Worm (Caenorhabditis elegans) whole organism, early embryonic: ENCODE results near the gene nhr-4.

ENCODE experiments used
- B0310.2 ChIP-seq: sonication (generic microtip); optimal IDR thresholded peaks from 2 replicates; lab custom pipeline; 2016; ENCODE audit warnings: mild to moderate bottlenecking, missing genetic modification characterization, missing compliant biosample characterization
- F13C5.2 ChIP-seq: sonication (generic microtip); optimal IDR thresholded peaks from 2 replicates; lab custom pipeline; 2017; ENCODE audit warnings: mild to moderate bottlenecking, missing genetic modification characterization, inconsistent platforms, missing compliant biosample characterization
- aly-1 ChIP-seq: sonication (generic microtip); optimal IDR thresholded peaks from 2 replicates; lab custom pipeline; 2016; ENCODE audit warnings: missing genetic modification characterization, missing compliant biosample characterization
- ama-1 ChIP-seq: fragments of 150-350 bp; optimal IDR thresholded peaks from 2 replicates; lab custom pipeline; 2014
- ceh-13 ChIP-seq: fragments of 200-800 bp; sonication (Bioruptor generic); optimal IDR thresholded peaks from 2 replicates; lab custom pipeline; 2018; ENCODE audit warnings: mild to moderate bottlenecking, missing genetic modification characterization, missing compliant biosample characterization
- ceh-36 ChIP-seq: sonication (generic microtip); optimal IDR thresholded peaks from 2 replicates; lab custom pipeline; 2016; ENCODE audit warnings: missing genetic modification characterization, inconsistent platforms, missing compliant biosample characterization
- ets-7 ChIP-seq: sonication (generic microtip); optimal IDR thresholded peaks from 2 replicates; lab custom pipeline; 2016; ENCODE audit warnings: missing genotype, missing genetic modification characterization, missing compliant biosample characterization
- flt-1 ChIP-seq: fragments of 200-800 bp; sonication (Bioruptor generic); IDR thresholded peaks from 2 replicates; pipeline ENCODE4 v1.3.6; 2022; ENCODE audit warnings: missing genetic modification characterization, missing compliant biosample characterization
- hmbx-1 ChIP-seq: sonication (generic microtip); optimal IDR thresholded peaks from 2 replicates; lab custom pipeline; 2016; ENCODE audit warnings: mild to moderate bottlenecking, missing genetic modification characterization, missing compliant biosample characterization
- hmg-4 ChIP-seq: fragments of 200-800 bp; sonication (Bioruptor generic); optimal IDR thresholded peaks from 2 replicates; lab custom pipeline; 2018; ENCODE audit warnings: mild to moderate bottlenecking, missing genetic modification characterization, missing compliant biosample characterization
- hnd-1 ChIP-seq: sonication (generic microtip); optimal IDR thresholded peaks from 2 replicates; lab custom pipeline; 2016; ENCODE audit warnings: missing genetic modification characterization, missing compliant biosample characterization
- pes-1 ChIP-seq: fragments of 200-800 bp; sonication (Bioruptor generic); IDR thresholded peaks from 2 replicates; pipeline ENCODE4 v1.3.6; 2022; ENCODE audit warnings: missing genetic modification reagents, missing genetic modification characterization, missing compliant biosample characterization
- scrt-1 ChIP-seq: fragments of 200-800 bp; sonication (Bioruptor generic); IDR thresholded peaks from 2 replicates; pipeline ENCODE4 v1.3.6; 2022; ENCODE audit warnings: missing genetic modification characterization, missing compliant biosample characterization
- sea-1 ChIP-seq: fragments of 200-800 bp; sonication (Bioruptor generic); conservative IDR thresholded peaks from 2 replicates; pipeline ENCODE4 v1.3.6; 2022; ENCODE audit warnings: missing genetic modification characterization, missing compliant biosample characterization
- tbx-11 ChIP-seq: fragments of 200-800 bp; sonication (Bioruptor generic); IDR thresholded peaks from 2 replicates; pipeline ENCODE4 v1.3.6; 2022; ENCODE audit warnings: missing genetic modification characterization, missing compliant biosample characterization
- tbx-37 ChIP-seq: fragments of 200-800 bp; sonication (Bioruptor generic); conservative IDR thresholded peaks from 2 replicates; pipeline ENCODE4 v1.3.6; 2022; ENCODE audit warnings: missing genetic modification reagents, missing genetic modification characterization, missing compliant biosample characterization
- tra-4 ChIP-seq: sonication (generic microtip); optimal IDR thresholded peaks from 2 replicates; lab custom pipeline; 2017; ENCODE audit warnings: missing genetic modification characterization, missing compliant biosample characterization

nhr-4 gene

ce11 chrIV:9928180-9928896, 49.2 kb downstream of the nhr-4 start, which contains the start of gene dur-1:
dur-1 (minus strand) TSS chrIV:9928230.
- TF ChIP-seq flt-1 (GFP tag; lab: Robert Waterston, UW) (no peak), tra-4 (no peak), sea-1 (no peak), hnd-1 (tag; lab: Kevin White, UChicago) (no peak), ceh-13 (no peak), tbx-11 (GFP tag; lab: Robert Waterston, UW) (no peak), pes-1 (no peak), B0310.2 (tag; lab: Kevin White, UChicago) (no peak), hmg-4 (no peak), ama-1 (no peak), aly-1 (tag; lab: Kevin White, UChicago) (no peak), ets-7 (no peak), F13C5.2 (tag; lab: Kevin White, UChicago) (no peak), scrt-1 (GFP tag; lab: Robert Waterston, UW) (no peak), hmbx-1 (tag; lab: Kevin White, UChicago) (no peak), ceh-36 (no peak), tbx-37 (GFP tag; lab: Robert Waterston, UW) (no peak)
